Fruit fly (Drosophila melanogaster): ENCODE data around the gene Ssl1.

Ssl1 gene

dm6 chr3L:22871030-22871844 is 7.7 kb upstream of the Ssl1 start (continued):
- TF ChIP-seq Adf1 (GFP tag; IDR thresholded peaks at IDR 0.05) (peak; percentile 12), ase (GFP tag; IDR thresholded peaks at IDR 0.05) (0 out of 3 replicates have a peak, but pooled peaks have one; percentile 15), CG31224 (GFP tag; IDR thresholded peaks at IDR 0.05) (no peak), CG10147 (GFP tag; optimal IDR thresholded peaks at IDR 0.05) (peak; percentile 24), sna (GFP tag; IDR thresholded peaks at IDR 0.05; ENCODE audit: partially characterized antibody) (peak; percentile 34), Pdp1 (GFP tag; optimal IDR thresholded peaks at IDR 0.05) (peak in 1 of 2 experiments; percentile 73), mirr (GFP tag; optimal IDR thresholded peaks at IDR 0.05) (no peak), rib (GFP tag; IDR thresholded peaks at IDR 0.05) (0 out of 2 replicates have a peak, but pooled peaks have one; percentile 16), mld (GFP tag; IDR thresholded peaks at IDR 0.05; ENCODE audit: partially characterized antibody) (peak; percentile 62; the same call in 1 of the 3 replicates), HmgD (GFP tag; optimal IDR thresholded peaks at IDR 0.05) (no peak), CG10979 (tag; optimal IDR thresholded peaks at IDR 0.05) (no peak), CG8765 (GFP tag; IDR thresholded peaks at IDR 0.05) (no peak), CG2120 (GFP tag; optimal IDR thresholded peaks at IDR 0.05) (peak; percentile 9), CG18262 (tag; optimal IDR thresholded peaks at IDR 0.05) (no peak), trem (tag; optimal IDR thresholded peaks at IDR 0.05) (no peak), CG34224 (GFP tag; IDR thresholded peaks at IDR 0.05; ENCODE audit: partially characterized antibody) (peak; percentile 9; the same call in 2 of the 3 replicates), CG18619 (GFP tag; optimal IDR thresholded peaks at IDR 0.05) (no peak), CG13775 (GFP tag; optimal IDR thresholded peaks at IDR 0.05) (peak; percentile 4), Dll (GFP tag; IDR thresholded peaks at IDR 0.05; ENCODE audit: partially characterized antibody) (peak; percentile 69; the same call in 3 of the 4 replicates), CG17361 (GFP tag; IDR thresholded peaks at IDR 0.05) (0 out of 3 replicates have a peak, but pooled peaks have one; percentile 31), CG31441 (GFP tag; IDR thresholded peaks at IDR 0.05) (no peak), bab2 (GFP tag; optimal IDR thresholded peaks at IDR 0.05) (peak; percentile 4), Vsx1 (GFP tag; optimal IDR thresholded peaks at IDR 0.05) (no peak), Sox102F (GFP tag; optimal IDR thresholded peaks at IDR 0.05) (no peak), CG11398 (GFP tag; optimal IDR thresholded peaks at IDR 0.05) (no peak), CG17186 (GFP tag; optimal IDR thresholded peaks at IDR 0.05) (no peak), HLH4C (GFP tag; IDR thresholded peaks at IDR 0.05; ENCODE audit: partially characterized antibody) (peak; percentile 67; the same call in 2 of the 3 replicates), pita (GFP tag; optimal IDR thresholded peaks at IDR 0.05) (no peak), CG33213 (GFP tag; optimal IDR thresholded peaks at IDR 0.05) (peak; percentile 2), cg (GFP tag; optimal IDR thresholded peaks at IDR 0.05) (peak; percentile 86), Drgx (GFP tag; IDR thresholded peaks at IDR 0.05) (peak; percentile 33; the same call in 1 of the 2 replicates), CG13894 (tag; optimal IDR thresholded peaks at IDR 0.05) (peak; percentile 42), CG3995 (GFP tag; optimal IDR thresholded peaks at IDR 0.05) (peak; percentile 68), gce (GFP tag; IDR thresholded peaks at IDR 0.05) (no peak), CG7271 (tag; optimal IDR thresholded peaks at IDR 0.05) (no peak), lilli (GFP tag; optimal IDR thresholded peaks at IDR 0.05) (no peak), Oli (tag; optimal IDR thresholded peaks at IDR 0.05) (no peak), shn (GFP tag; optimal IDR thresholded peaks at IDR 0.05) (no peak), maf-S (GFP tag; optimal IDR thresholded peaks at IDR 0.05) (no peak), slbo (GFP tag; IDR thresholded peaks at IDR 0.05) (peak; percentile 45), CG15479 (GFP tag; optimal IDR thresholded peaks at IDR 0.05) (peak; percentile 52), h (optimal IDR thresholded peaks at IDR 0.05) (no peak), mam (GFP tag; optimal IDR thresholded peaks at IDR 0.05) (peak; percentile 32), CG14860 (GFP tag; IDR thresholded peaks at IDR 0.05; ENCODE audit: partially characterized antibody) (peak; percentile 45; the same call in 1 of the 3 replicates), chm (GFP tag; IDR thresholded peaks at IDR 0.05) (no peak), CG7372 (GFP tag; IDR thresholded peaks at IDR 0.05) (0 out of 2 replicates have a peak, but pooled peaks have one; percentile 21), nom (GFP tag; optimal IDR thresholded peaks at IDR 0.05) (peak; percentile 59), so (GFP tag; IDR thresholded peaks at IDR 0.05) (no peak)
